Worm (Caenorhabditis elegans) whole organism, L4 larva: ENCODE measurements around the gene B0361.9.
A peak's percentile ranks its signal among the peaks of the same experiment; 100 is the strongest.

ENCODE experiments used
- R02D3.7 ChIP-seq: fragments of 150-350 bp; sonication (generic microtip); optimal IDR thresholded peaks from 3 replicates; lab custom pipeline; 2014; ENCODE audit warnings: missing biosample characterization, missing genetic modification characterization
- Y105C5A.15 ChIP-seq: fragments of 200-800 bp; sonication (Bioruptor generic); IDR thresholded peaks from 2 replicates; pipeline ENCODE4 v1.3.6; 2022; ENCODE audit warnings: missing genetic modification characterization, missing compliant biosample characterization
- Y5F2A.4 ChIP-seq: fragments of 200-800 bp; sonication (Bioruptor generic); optimal IDR thresholded peaks from 2 replicates; lab custom pipeline; 2018; ENCODE audit warnings: mild to moderate bottlenecking, missing genetic modification characterization, missing compliant biosample characterization
- aly-2 ChIP-seq: sonication (generic microtip); optimal IDR thresholded peaks from 2 replicates; lab custom pipeline; 2018; ENCODE audit warnings: missing biosample characterization, missing genetic modification characterization
- arid-1 ChIP-seq: fragments of 200-800 bp; sonication (Bioruptor generic); conservative IDR thresholded peaks from 2 replicates; pipeline ENCODE4 v1.3.6; 2022; ENCODE audit warnings: missing genetic modification reagents, missing genetic modification characterization, missing compliant biosample characterization
- ceh-82 ChIP-seq: sonication (generic microtip); optimal IDR thresholded peaks from 2 replicates; lab custom pipeline; 2017; ENCODE audit warnings: missing biosample characterization, missing genetic modification characterization
- daf-16 ChIP-seq, 3 experiments: sonication (generic microtip); optimal IDR thresholded peaks; 2 replicates each; lab custom pipeline; 2016 to 2017; ENCODE audit warnings: missing genetic modification characterization in 3 of 3, missing genetic modification reagents in 3 of 3, mild to moderate bottlenecking in 2 of 3, missing compliant biosample characterization in 2 of 3, missing biosample characterization in 1 of 3, moderate library complexity in 1 of 3
- dmd-6 ChIP-seq: fragments of 200-800 bp; sonication (Bioruptor generic); IDR thresholded peaks from 2 replicates; pipeline ENCODE4 v1.3.6; 2022; ENCODE audit warnings: missing genetic modification reagents, missing genetic modification characterization, missing compliant biosample characterization
- dmd-8 ChIP-seq: fragments of 200-800 bp; sonication (Bioruptor generic); IDR thresholded peaks from 2 replicates; pipeline ENCODE4 v1.3.6; 2022; ENCODE audit warnings: missing genetic modification characterization, missing compliant biosample characterization
- dve-1 ChIP-seq: sonication (generic microtip); optimal IDR thresholded peaks from 2 replicates; lab custom pipeline; 2017; ENCODE audit warnings: antibody characterized with exemption, mild to moderate bottlenecking, missing genetic modification characterization, missing compliant biosample characterization; ENCODE audit not compliant: insufficient read depth
- egl-43 ChIP-seq: fragments of 200-800 bp; sonication (Bioruptor generic); IDR thresholded peaks from 2 replicates; pipeline ENCODE4 v1.3.6; 2022; ENCODE audit warnings: missing genetic modification reagents, missing genetic modification characterization, missing compliant biosample characterization
- hif-1 ChIP-seq, 2 experiments: sonication (generic microtip); optimal IDR thresholded peaks; 2 replicates each; lab custom pipeline; 2016 to 2017; ENCODE audit warnings: missing compliant biosample characterization in 2 of 2, missing genetic modification characterization in 2 of 2, missing genetic modification reagents in 2 of 2, missing genotype in 2 of 2, mild to moderate bottlenecking in 1 of 2
- hlh-11 ChIP-seq: fragments of 200-800 bp; sonication (Bioruptor generic); optimal IDR thresholded peaks from 2 replicates; lab custom pipeline; 2018; ENCODE audit warnings: mild to moderate bottlenecking, missing genetic modification characterization, missing compliant biosample characterization
- hlh-30 ChIP-seq: sonication (generic microtip); optimal IDR thresholded peaks from 2 replicates; lab custom pipeline; 2017; ENCODE audit warnings: antibody characterized with exemption, mild to moderate bottlenecking, missing genetic modification characterization, missing compliant biosample characterization; ENCODE audit not compliant: insufficient read depth
- jun-1 ChIP-seq: fragments of 150-350 bp; optimal IDR thresholded peaks from 2 replicates; lab custom pipeline; 2014; ENCODE audit warnings: missing biosample characterization, missing genetic modification reagents, missing genetic modification characterization
- lin-13 ChIP-seq: fragments of 150-350 bp; optimal IDR thresholded peaks from 2 replicates; lab custom pipeline; 2014; ENCODE audit warnings: missing biosample characterization, missing genetic modification reagents, missing genetic modification characterization
- lin-29 ChIP-seq: fragments of 200-800 bp; sonication (Bioruptor generic); IDR thresholded peaks from 2 replicates; pipeline ENCODE4 v1.3.6; 2022; ENCODE audit warnings: missing genetic modification reagents, missing genetic modification characterization, missing compliant biosample characterization
- mep-1 ChIP-seq: fragments of 150-350 bp; sonication (generic microtip); optimal IDR thresholded peaks from 3 replicates; lab custom pipeline; 2014; ENCODE audit warnings: missing biosample characterization, missing genetic modification characterization
- mes-2 ChIP-seq: sonication (generic microtip); optimal IDR thresholded peaks from 2 replicates; lab custom pipeline; 2016; ENCODE audit warnings: missing genotype, mild to moderate bottlenecking, missing genetic modification characterization, missing compliant biosample characterization; ENCODE audit not compliant: poor library complexity, severe bottlenecking
- mxl-3 ChIP-seq: fragments of 200-800 bp; sonication (Bioruptor generic); optimal IDR thresholded peaks from 2 replicates; lab custom pipeline; 2018; ENCODE audit warnings: mild to moderate bottlenecking, missing genetic modification characterization, missing compliant biosample characterization
- nhr-11 ChIP-seq: fragments of 150-350 bp; optimal IDR thresholded peaks from 2 replicates; lab custom pipeline; 2014; ENCODE audit warnings: missing biosample characterization, missing genetic modification characterization
- nhr-25 ChIP-seq: sonication (generic microtip); optimal IDR thresholded peaks from 2 replicates; lab custom pipeline; 2017; ENCODE audit warnings: missing genetic modification characterization, mild to moderate bottlenecking, missing compliant biosample characterization, antibody characterized with exemption, moderate library complexity, borderline replicate concordance; ENCODE audit not compliant: insufficient read depth
- nhr-28 ChIP-seq: fragments of 150-350 bp; optimal IDR thresholded peaks from 2 replicates; lab custom pipeline; 2014; ENCODE audit warnings: missing biosample characterization, missing genetic modification characterization
- nhr-42 ChIP-seq: fragments of 200-800 bp; sonication (Bioruptor generic); IDR thresholded peaks from 2 replicates; pipeline ENCODE4 v1.3.6; 2022; ENCODE audit warnings: missing genetic modification characterization, missing compliant biosample characterization
- nhr-6 ChIP-seq: fragments of 150-350 bp; optimal IDR thresholded peaks from 2 replicates; lab custom pipeline; 2014; ENCODE audit warnings: missing biosample characterization, missing genetic modification characterization
- pha-4 ChIP-seq, 2 experiments: fragments of 150-350 bp in 1 of 2; fragments of 200-800 bp in 1 of 2; sonication (Bioruptor generic) in 1 of 2; IDR thresholded peaks in 1 of 2; optimal IDR thresholded peaks in 1 of 2; 2 replicates each; pipeline versions ENCODE4 v1.3.6 to Lab custom; 2014 to 2022; ENCODE audit warnings: missing genetic modification characterization in 2 of 2, missing genetic modification reagents in 2 of 2, missing biosample characterization in 1 of 2, missing compliant biosample characterization in 1 of 2
- skn-1 ChIP-seq: fragments of 150-350 bp; optimal IDR thresholded peaks from 2 replicates; lab custom pipeline; 2014; ENCODE audit warnings: missing biosample characterization, missing genetic modification characterization
- snpc-4 ChIP-seq: fragments of 150-350 bp; optimal IDR thresholded peaks from 2 replicates; lab custom pipeline; 2014; ENCODE audit warnings: missing biosample characterization, missing genetic modification characterization
- spr-3 ChIP-seq: fragments of 200-800 bp; sonication (Bioruptor generic); optimal IDR thresholded peaks from 2 replicates; lab custom pipeline; 2018; ENCODE audit warnings: mild to moderate bottlenecking, missing genetic modification characterization, missing compliant biosample characterization
- tra-1 ChIP-seq: fragments of 200-800 bp; sonication (Bioruptor generic); IDR thresholded peaks from 2 replicates; pipeline ENCODE4 v1.3.6; 2022; ENCODE audit warnings: missing genetic modification reagents, missing genetic modification characterization, missing compliant biosample characterization
- unc-130 ChIP-seq: sonication (generic microtip); optimal IDR thresholded peaks from 2 replicates; lab custom pipeline; 2016; ENCODE audit warnings: missing genetic modification reagents, missing genetic modification characterization, missing compliant biosample characterization
- unc-62 ChIP-seq, 3 experiments: fragments of 150-350 bp in 1 of 3; sonication (generic microtip); optimal IDR thresholded peaks in 2 of 3; peaks in 1 of 3; 1 replicate in 1 of 3; 2 replicates in 2 of 3; lab custom pipeline; 2014 to 2017; ENCODE audit warnings: missing biosample characterization in 3 of 3, missing genetic modification characterization in 3 of 3, missing genetic modification reagents in 3 of 3, missing genotype in 1 of 3
- vab-7 ChIP-seq: fragments of 200-800 bp; sonication (Bioruptor generic); IDR thresholded peaks from 2 replicates; pipeline ENCODE4 v1.3.6; 2022; ENCODE audit warnings: missing genetic modification reagents, missing genetic modification characterization, missing compliant biosample characterization
- zag-1 ChIP-seq: fragments of 150-350 bp; optimal IDR thresholded peaks from 2 replicates; lab custom pipeline; 2014; ENCODE audit warnings: missing biosample characterization, missing genetic modification characterization
- zfp-3 ChIP-seq: fragments of 200-800 bp; sonication (Bioruptor generic); conservative IDR thresholded peaks from 2 replicates; pipeline ENCODE4 v1.3.6; 2022; ENCODE audit warnings: missing genetic modification reagents, missing genetic modification characterization, missing compliant biosample characterization
- zip-11 ChIP-seq: fragments of 200-800 bp; sonication (Bioruptor generic); IDR thresholded peaks from 2 replicates; pipeline ENCODE4 v1.3.6; 2022; ENCODE audit warnings: missing genetic modification characterization, missing compliant biosample characterization

Gene B0361.9

ce11 chrIII:7272088-7272487 lies 27.3 kb downstream of the B0361.9 start (continued):
- TF ChIP-seq hif-1 (tag; optimal IDR thresholded peaks at IDR 0.05; lab: Kevin White, UChicago) = peak in 1 of 2 experiments; percentile 30
- TF ChIP-seq lin-13 = no peak
- TF ChIP-seq egl-43 (GFP tag; lab: Robert Waterston, UW) = no peak
- TF ChIP-seq spr-3 (GFP tag; lab: Kevin White, UChicago) = no peak
- peak; percentile 97 for TF ChIP-seq hlh-30 (tag; lab: Kevin White, UChicago)
- TF ChIP-seq nhr-25 (tag; lab: Kevin White, UChicago) = peak; percentile 15
- no peak for TF ChIP-seq zip-11 (GFP tag; lab: Robert Waterston, UW)
- peak; percentile 41; the same call in 1 of the 2 replicates for TF ChIP-seq arid-1 (GFP tag; lab: Robert Waterston, UW)
- TF ChIP-seq tra-1 (GFP tag; lab: Robert Waterston, UW) = peak; percentile 71; the same call in 1 of the 2 replicates
- no peak for TF ChIP-seq nhr-42 (GFP tag; lab: Robert Waterston, UW)
- no peak for TF ChIP-seq Y5F2A.4 (GFP tag; lab: Kevin White, UChicago)
- TF ChIP-seq ceh-82 = no peak
- TF ChIP-seq Y105C5A.15 (GFP tag; lab: Robert Waterston, UW) = no peak
- TF ChIP-seq unc-130 (GFP tag; lab: Kevin White, UChicago) = no peak
- peak; percentile 66 for TF ChIP-seq dmd-6 (GFP tag; lab: Robert Waterston, UW)
- TF ChIP-seq hlh-11 = peak; percentile 78
- TF ChIP-seq skn-1 (tag; lab: Kevin White, UChicago) = no peak
- TF ChIP-seq pha-4 (GFP tag; IDR thresholded peaks at IDR 0.05; lab: Robert Waterston, UW) = no peak
- peak; percentile 87 for TF ChIP-seq pha-4 (tag; optimal IDR thresholded peaks at IDR 0.05; lab: Kevin White, UChicago)
- TF ChIP-seq snpc-4 = no peak
- peak; percentile 71 for TF ChIP-seq mep-1 (tag; lab: Kevin White, UChicago)
- TF ChIP-seq mes-2 (tag; lab: Kevin White, UChicago) = peak; percentile 62
- TF ChIP-seq daf-16 (GFP tag; optimal IDR thresholded peaks at IDR 0.05; lab: Kevin White, UChicago) = no peak
- peak; percentile 21 for TF ChIP-seq daf-16 (tag; optimal IDR thresholded peaks at IDR 0.05; lab: Kevin White, UChicago)
- peak; percentile 54 for TF ChIP-seq dve-1
- TF ChIP-seq dmd-8 (GFP tag; lab: Robert Waterston, UW) = no peak
- no peak for TF ChIP-seq nhr-11 (tag; lab: Kevin White, UChicago)
- TF ChIP-seq lin-29 = no peak
- TF ChIP-seq zag-1 = no peak
- TF ChIP-seq, all 104 proteins: peak for 25

- TF ChIP-seq nhr-28 (tag; lab: Kevin White, UChicago) = peak; percentile 54
- TF ChIP-seq hlh-30 (tag; lab: Kevin White, UChicago) = peak; percentile 23
- TF ChIP-seq dmd-6 (GFP tag; lab: Robert Waterston, UW) = peak; percentile 35; the same call in 1 of the 2 replicates
- no peak for TF ChIP-seq daf-16 (GFP tag; optimal IDR thresholded peaks at IDR 0.05; lab: Kevin White, UChicago)
- TF ChIP-seq daf-16 (tag; optimal IDR thresholded peaks at IDR 0.05; lab: Kevin White, UChicago) = peak; percentile 40
- TF ChIP-seq nhr-6 (tag; lab: Kevin White, UChicago) = peak; percentile 7
- no peak for TF ChIP-seq dve-1
- no peak for TF ChIP-seq R02D3.7
- no peak for TF ChIP-seq mxl-3
- TF ChIP-seq lin-13 = no peak
- peak; percentile 39 for TF ChIP-seq mep-1 (tag; lab: Kevin White, UChicago)
- TF ChIP-seq, all 104 proteins: peak for 6
These were observed 28.3 kb downstream of the B0361.9 start for ce11 chrIII:7271083-7271482.

- peak in 1 of 2 experiments; percentile 92 for TF ChIP-seq unc-62 (GFP tag; optimal IDR thresholded peaks at IDR 0.05 in 1 of 2; lab: Kevin White, UChicago)
- TF ChIP-seq unc-62 (tag; optimal IDR thresholded peaks at IDR 0.05; lab: Kevin White, UChicago) = no peak
- no peak for TF ChIP-seq vab-7 (GFP tag; lab: Robert Waterston, UW)
- no peak for TF ChIP-seq jun-1 (tag; lab: Kevin White, UChicago)
- TF ChIP-seq zfp-3 (GFP tag; lab: Robert Waterston, UW) = no peak
- TF ChIP-seq ceh-82 = no peak
- no peak for TF ChIP-seq aly-2 (tag; lab: Kevin White, UChicago)
These were observed 36.4 kb downstream of the B0361.9 start for ce11 chrIII:7263028-7263427.
